Worm (Caenorhabditis elegans) whole organism, young adult: Measurements from ENCODE around the gene gcy-1.

Experiments used
- B0035.1 ChIP-seq: sonication (generic microtip); optimal IDR thresholded peaks from 2 replicates; lab custom pipeline; 2016; ENCODE audit warnings: missing genetic modification characterization, mild to moderate bottlenecking, missing compliant biosample characterization, missing genotype, missing genetic modification reagents
- B0261.1 ChIP-seq: sonication (generic microtip); optimal IDR thresholded peaks from 2 replicates; lab custom pipeline; 2016; ENCODE audit warnings: mild to moderate bottlenecking, missing genetic modification characterization, moderate library complexity, missing compliant biosample characterization
- D2030.7 ChIP-seq: fragments of 200-800 bp; sonication (Bioruptor generic); IDR thresholded peaks from 2 replicates; pipeline ENCODE4 v1.3.6; 2022; ENCODE audit warnings: missing genetic modification reagents, missing genetic modification characterization, missing compliant biosample characterization
- F33H1.4 ChIP-seq: fragments of 200-800 bp; sonication (Bioruptor generic); IDR thresholded peaks from 2 replicates; pipeline ENCODE4 v1.3.6; 2022; ENCODE audit warnings: missing genetic modification reagents, missing genetic modification characterization, missing compliant biosample characterization
- F39B2.1 ChIP-seq: fragments of 200-800 bp; sonication (Bioruptor generic); IDR thresholded peaks from 2 replicates; pipeline ENCODE4 v1.3.6; 2022; ENCODE audit warnings: missing genetic modification reagents, missing genetic modification characterization, missing compliant biosample characterization
- F52B5.7 ChIP-seq: sonication (generic microtip); optimal IDR thresholded peaks from 2 replicates; lab custom pipeline; 2016; ENCODE audit warnings: mild to moderate bottlenecking, missing genetic modification characterization, missing compliant biosample characterization
- F55B11.4 ChIP-seq: sonication (generic microtip); optimal IDR thresholded peaks from 2 replicates; lab custom pipeline; 2016; ENCODE audit warnings: missing compliant biosample characterization, missing genetic modification characterization, borderline replicate concordance; ENCODE audit not compliant: insufficient read depth
- F57A8.1 ChIP-seq: fragments of 200-800 bp; sonication (Bioruptor generic); optimal IDR thresholded peaks from 2 replicates; lab custom pipeline; 2018; ENCODE audit warnings: mild to moderate bottlenecking, missing genetic modification characterization, moderate library complexity, missing compliant biosample characterization
- K12H6.12 ChIP-seq: fragments of 200-800 bp; sonication (Bioruptor generic); optimal IDR thresholded peaks from 2 replicates; lab custom pipeline; 2018; ENCODE audit warnings: mild to moderate bottlenecking, missing genetic modification characterization, missing compliant biosample characterization
- T07F8.4 ChIP-seq: sonication (generic microtip); optimal IDR thresholded peaks from 2 replicates; lab custom pipeline; 2016; ENCODE audit warnings: mild to moderate bottlenecking, missing genetic modification characterization, moderate library complexity, missing compliant biosample characterization
- T26A5.8 ChIP-seq: sonication (generic microtip); optimal IDR thresholded peaks from 2 replicates; lab custom pipeline; 2016; ENCODE audit warnings: missing genetic modification characterization, missing compliant biosample characterization
- Y53G8AR.9 ChIP-seq: fragments of 200-800 bp; sonication (Bioruptor generic); conservative IDR thresholded peaks from 2 replicates; pipeline ENCODE4 v1.3.6; 2022; ENCODE audit warnings: missing genetic modification reagents, missing genetic modification characterization, missing compliant biosample characterization
- Y56A3A.18 ChIP-seq: fragments of 200-800 bp; sonication (Bioruptor generic); IDR thresholded peaks from 2 replicates; pipeline ENCODE4 v1.3.6; 2022; ENCODE audit warnings: missing genetic modification reagents, missing genetic modification characterization, missing compliant biosample characterization
- Y95B8A.8 ChIP-seq: fragments of 200-800 bp; sonication (Bioruptor generic); IDR thresholded peaks from 2 replicates; pipeline ENCODE4 v1.3.6; 2022; ENCODE audit warnings: missing genetic modification reagents, missing genetic modification characterization, missing compliant biosample characterization
- akir-1 ChIP-seq: fragments of 200-800 bp; sonication (Bioruptor generic); optimal IDR thresholded peaks from 2 replicates; lab custom pipeline; 2018; ENCODE audit warnings: mild to moderate bottlenecking, missing genetic modification characterization, moderate library complexity, missing compliant biosample characterization
- ama-1 ChIP-seq, 3 experiments: fragments of 150-350 bp in 1 of 3; sonication (generic microtip) in 2 of 3; optimal IDR thresholded peaks; 2 replicates each; lab custom pipeline; 2014 to 2018; ENCODE audit warnings: missing biosample characterization in 2 of 3, missing genetic modification characterization in 2 of 3, missing genetic modification reagents in 2 of 3
- aptf-3 ChIP-seq: fragments of 200-800 bp; sonication (Bioruptor generic); IDR thresholded peaks from 2 replicates; pipeline ENCODE4 v1.3.6; 2022; ENCODE audit warnings: missing genetic modification characterization, missing compliant biosample characterization
- atf-7 ChIP-seq: sonication (generic microtip); optimal IDR thresholded peaks from 2 replicates; lab custom pipeline; 2017; ENCODE audit warnings: mild to moderate bottlenecking, missing genetic modification characterization, missing compliant biosample characterization
- ccch-3 ChIP-seq: fragments of 200-800 bp; sonication (Bioruptor generic); optimal IDR thresholded peaks from 2 replicates; lab custom pipeline; 2018; ENCODE audit warnings: mild to moderate bottlenecking, missing genetic modification characterization, missing compliant biosample characterization
- ceh-100 ChIP-seq: fragments of 200-800 bp; sonication (Bioruptor generic); IDR thresholded peaks from 2 replicates; pipeline ENCODE4 v1.3.6; 2022; ENCODE audit warnings: missing genetic modification reagents, missing genetic modification characterization, missing compliant biosample characterization
- ceh-91 ChIP-seq: fragments of 200-800 bp; sonication (Bioruptor generic); IDR thresholded peaks from 2 replicates; pipeline ENCODE4 v1.3.6; 2022; ENCODE audit warnings: missing genetic modification reagents, missing genetic modification characterization, missing compliant biosample characterization
- egl-18 ChIP-seq: fragments of 200-800 bp; sonication (Bioruptor generic); IDR thresholded peaks from 2 replicates; pipeline ENCODE4 v1.3.6; 2022; ENCODE audit warnings: missing genetic modification reagents, missing genetic modification characterization, missing compliant biosample characterization
- egrh-3 ChIP-seq: fragments of 200-800 bp; sonication (Bioruptor generic); IDR thresholded peaks from 2 replicates; pipeline ENCODE4 v1.3.6; 2022; ENCODE audit warnings: missing genetic modification reagents, missing genetic modification characterization, missing compliant biosample characterization
- ets-4 ChIP-seq: fragments of 200-800 bp; sonication (Bioruptor generic); optimal IDR thresholded peaks from 2 replicates; lab custom pipeline; 2018; ENCODE audit warnings: mild to moderate bottlenecking, missing genetic modification characterization, missing compliant biosample characterization
- gei-17 ChIP-seq: fragments of 200-800 bp; sonication (Bioruptor generic); optimal IDR thresholded peaks from 2 replicates; lab custom pipeline; 2018; ENCODE audit warnings: mild to moderate bottlenecking, missing genetic modification characterization, missing compliant biosample characterization
- him-1 ChIP-seq: sonication (generic microtip); optimal IDR thresholded peaks from 2 replicates; lab custom pipeline; 2016; ENCODE audit warnings: missing genotype, missing genetic modification reagents, missing genetic modification characterization, missing compliant biosample characterization
- hlh-12 ChIP-seq: sonication (generic microtip); optimal IDR thresholded peaks from 2 replicates; lab custom pipeline; 2016; ENCODE audit warnings: missing genetic modification characterization, missing compliant biosample characterization
- hlh-26 ChIP-seq: fragments of 200-800 bp; sonication (Bioruptor generic); conservative IDR thresholded peaks from 2 replicates; pipeline ENCODE4 v1.3.6; 2022; ENCODE audit warnings: missing genetic modification reagents, missing genetic modification characterization, missing compliant biosample characterization
- lag-1 ChIP-seq: fragments of 200-800 bp; sonication (Bioruptor generic); IDR thresholded peaks from 2 replicates; pipeline ENCODE4 v1.3.6; 2022; ENCODE audit warnings: missing genetic modification reagents, missing genetic modification characterization, missing compliant biosample characterization
- let-526 ChIP-seq: fragments of 200-800 bp; sonication (Bioruptor generic); IDR thresholded peaks from 2 replicates; pipeline ENCODE4 v1.3.6; 2022; ENCODE audit warnings: missing genetic modification reagents, missing genetic modification characterization, missing compliant biosample characterization
- lir-1 ChIP-seq: fragments of 200-800 bp; sonication (Bioruptor generic); conservative IDR thresholded peaks from 2 replicates; pipeline ENCODE4 v1.3.6; 2022; ENCODE audit warnings: missing genetic modification reagents, missing genetic modification characterization, missing compliant biosample characterization
- lsl-1 ChIP-seq: fragments of 200-800 bp; sonication (Bioruptor generic); optimal IDR thresholded peaks from 2 replicates; lab custom pipeline; 2018; ENCODE audit warnings: mild to moderate bottlenecking, missing genetic modification characterization, moderate library complexity, missing compliant biosample characterization
- madf-10 ChIP-seq: sonication (generic microtip); optimal IDR thresholded peaks from 2 replicates; lab custom pipeline; 2016; ENCODE audit warnings: mild to moderate bottlenecking, missing genetic modification characterization, missing compliant biosample characterization
- madf-3 ChIP-seq: fragments of 200-800 bp; sonication (Bioruptor generic); IDR thresholded peaks from 2 replicates; pipeline ENCODE4 v1.3.6; 2022; ENCODE audit warnings: missing genetic modification reagents, missing genetic modification characterization, missing compliant biosample characterization
- madf-6 ChIP-seq: fragments of 200-800 bp; sonication (Bioruptor generic); IDR thresholded peaks from 2 replicates; pipeline ENCODE4 v1.3.6; 2022; ENCODE audit warnings: missing genetic modification reagents, missing genetic modification characterization, missing compliant biosample characterization
- madf-8 ChIP-seq: fragments of 200-800 bp; sonication (Bioruptor generic); conservative IDR thresholded peaks from 2 replicates; pipeline ENCODE4 v1.3.6; 2022; ENCODE audit warnings: missing genetic modification reagents, missing genetic modification characterization, missing compliant biosample characterization
- mel-28 ChIP-seq: sonication (generic microtip); optimal IDR thresholded peaks from 2 replicates; lab custom pipeline; 2016; ENCODE audit warnings: borderline replicate concordance, mild to moderate bottlenecking, missing genetic modification characterization, missing compliant biosample characterization
- nfya-1 ChIP-seq: sonication (generic microtip); optimal IDR thresholded peaks from 2 replicates; lab custom pipeline; 2017; ENCODE audit warnings: antibody characterized with exemption, missing compliant biosample characterization, missing genetic modification characterization, borderline replicate concordance; ENCODE audit not compliant: insufficient read depth
- nfya-2 ChIP-seq: fragments of 200-800 bp; sonication (Bioruptor generic); IDR thresholded peaks from 2 replicates; pipeline ENCODE4 v1.3.6; 2022; ENCODE audit warnings: missing genetic modification reagents, missing genetic modification characterization, missing compliant biosample characterization
- nfyb-1 ChIP-seq: fragments of 200-800 bp; sonication (Bioruptor generic); IDR thresholded peaks from 2 replicates; pipeline ENCODE4 v1.3.6; 2022; ENCODE audit warnings: missing genetic modification reagents, missing genetic modification characterization, missing compliant biosample characterization
- rcor-1 ChIP-seq: fragments of 200-800 bp; sonication (Bioruptor generic); IDR thresholded peaks from 2 replicates; pipeline ENCODE4 v1.3.6; 2022; ENCODE audit warnings: missing genetic modification reagents, missing genetic modification characterization, missing compliant biosample characterization
- sdz-38 ChIP-seq: sonication (generic microtip); optimal IDR thresholded peaks from 2 replicates; lab custom pipeline; 2016; ENCODE audit warnings: missing genotype, missing genetic modification characterization, missing compliant biosample characterization
- sea-2 ChIP-seq: fragments of 200-800 bp; sonication (Bioruptor generic); IDR thresholded peaks from 2 replicates; pipeline ENCODE4 v1.3.6; 2022; ENCODE audit warnings: missing genetic modification characterization, missing compliant biosample characterization
- snpc-1.3 ChIP-seq: sonication (generic microtip); optimal IDR thresholded peaks from 2 replicates; lab custom pipeline; 2017; ENCODE audit warnings: missing genetic modification characterization, mild to moderate bottlenecking, missing compliant biosample characterization, antibody characterized with exemption, moderate library complexity, missing genotype, missing genetic modification reagents; ENCODE audit not compliant: insufficient read depth
- snpc-3.4 ChIP-seq: sonication (generic microtip); optimal IDR thresholded peaks from 2 replicates; lab custom pipeline; 2017; ENCODE audit warnings: missing genetic modification characterization, mild to moderate bottlenecking, missing compliant biosample characterization, antibody characterized with exemption, moderate library complexity, missing genotype, missing genetic modification reagents
- zim-3 ChIP-seq: sonication (generic microtip); optimal IDR thresholded peaks from 2 replicates; lab custom pipeline; 2017; ENCODE audit warnings: mild to moderate bottlenecking, missing genetic modification characterization, moderate library complexity, missing compliant biosample characterization
- ztf-26 ChIP-seq: sonication (generic microtip); optimal IDR thresholded peaks from 2 replicates; lab custom pipeline; 2017; ENCODE audit warnings: missing genetic modification characterization, missing compliant biosample characterization
- ztf-6 ChIP-seq: fragments of 200-800 bp; sonication (Bioruptor generic); IDR thresholded peaks from 2 replicates; pipeline ENCODE4 v1.3.6; 2022; ENCODE audit warnings: missing genetic modification reagents, missing genetic modification characterization, missing compliant biosample characterization

Gene gcy-1

DNA sequence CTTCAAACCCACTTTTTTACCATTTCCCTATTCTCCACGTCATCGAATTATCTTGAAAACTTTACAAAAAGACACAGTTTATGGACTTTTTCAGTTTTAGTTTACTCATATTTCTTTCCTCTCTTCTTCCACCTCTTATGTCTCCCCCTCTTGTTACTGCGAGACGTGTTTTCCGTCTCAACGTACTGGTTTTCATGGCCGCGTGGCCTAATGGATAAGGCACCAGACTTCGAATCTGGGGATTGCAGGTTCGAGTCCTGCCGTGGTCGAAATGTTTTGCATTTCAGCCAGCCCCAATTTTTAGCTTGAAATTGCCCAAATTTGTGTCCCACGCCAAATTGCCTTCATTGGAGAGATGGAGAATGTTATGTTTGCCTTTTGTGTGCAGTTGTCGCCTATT is 49.3 kb upstream of the gcy-1 start (continued):
- TF ChIP-seq rcor-1 (GFP tag; lab: Robert Waterston, UW) = peak; percentile 72
- TF ChIP-seq aptf-3 (GFP tag; lab: Robert Waterston, UW) = no peak
- no peak for TF ChIP-seq ets-4 (GFP tag; lab: Kevin White, UChicago)
- TF ChIP-seq sea-2 = no peak
- 0 out of 2 replicates have a peak, but pooled peaks have one; percentile 32 for TF ChIP-seq madf-8 (GFP tag; lab: Robert Waterston, UW)
- TF ChIP-seq ccch-3 (GFP tag; lab: Kevin White, UChicago) = no peak
- TF ChIP-seq ztf-26 (tag; lab: Kevin White, UChicago) = no peak
- TF ChIP-seq Y53G8AR.9 (GFP tag; lab: Robert Waterston, UW) = peak; percentile 65; the same call in 1 of the 2 replicates
- peak; percentile 53 for TF ChIP-seq madf-10 (tag; lab: Kevin White, UChicago)
- no peak for TF ChIP-seq ama-1 (optimal IDR thresholded peaks at IDR 0.05; lab: Kevin White, UChicago)
- peak in 1 of 2 experiments; percentile 85 for TF ChIP-seq ama-1 (GFP tag; optimal IDR thresholded peaks at IDR 0.05; lab: Kevin White, UChicago)
- peak; percentile 67 for TF ChIP-seq D2030.7 (GFP tag; lab: Robert Waterston, UW)
- peak; percentile 46; the same call in 1 of the 2 replicates for TF ChIP-seq F33H1.4 (GFP tag; lab: Robert Waterston, UW)
- peak; percentile 16; the same call in 1 of the 2 replicates for TF ChIP-seq ztf-6
- peak; percentile 87 for TF ChIP-seq nfyb-1 (GFP tag; lab: Robert Waterston, UW)
- TF ChIP-seq ceh-91 (GFP tag; lab: Robert Waterston, UW) = no peak
- TF ChIP-seq lag-1 (GFP tag; lab: Robert Waterston, UW) = no peak
- TF ChIP-seq ceh-100 = peak; percentile 68
- no peak for TF ChIP-seq nfya-1 (tag; lab: Kevin White, UChicago)
- TF ChIP-seq B0261.1 = peak; percentile 93
- no peak for TF ChIP-seq gei-17
- TF ChIP-seq lir-1 (GFP tag; lab: Robert Waterston, UW) = no peak
- peak; percentile 29; the same call in 1 of the 2 replicates for TF ChIP-seq egrh-3 (GFP tag; lab: Robert Waterston, UW)
- TF ChIP-seq F57A8.1 (GFP tag; lab: Kevin White, UChicago) = peak; percentile 90
- TF ChIP-seq egl-18 = no peak
- TF ChIP-seq Y95B8A.8 (GFP tag; lab: Robert Waterston, UW) = no peak; the same call in 1 of the 2 replicates
- no peak for TF ChIP-seq sdz-38 (tag; lab: Kevin White, UChicago)
- peak; percentile 62 for TF ChIP-seq T26A5.8
- peak; percentile 53 for TF ChIP-seq T07F8.4 (tag; lab: Kevin White, UChicago)
- peak; percentile 88 for TF ChIP-seq snpc-3.4
- TF ChIP-seq F39B2.1 (GFP tag; lab: Robert Waterston, UW) = no peak
- no peak for TF ChIP-seq hlh-12 (tag; lab: Kevin White, UChicago)
- peak; percentile 65 for TF ChIP-seq madf-6
- TF ChIP-seq madf-3 (GFP tag; lab: Robert Waterston, UW) = 0 out of 2 replicates have a peak, but pooled peaks have one; percentile 68
- no peak for TF ChIP-seq akir-1
- TF ChIP-seq F52B5.7 = peak; percentile 83
- TF ChIP-seq him-1 (tag; lab: Kevin White, UChicago) = peak; percentile 98
- TF ChIP-seq let-526 (GFP tag; lab: Robert Waterston, UW) = no peak; the same call in 1 of the 2 replicates
- peak; percentile 53 for TF ChIP-seq lsl-1 (GFP tag; lab: Kevin White, UChicago)
- peak; percentile 52 for TF ChIP-seq K12H6.12 (tag; lab: Kevin White, UChicago)
- no peak for TF ChIP-seq nfya-2 (GFP tag; lab: Robert Waterston, UW)
- peak; percentile 87 for TF ChIP-seq zim-3 (tag; lab: Kevin White, UChicago)
- TF ChIP-seq atf-7 (tag; lab: Kevin White, UChicago) = peak; percentile 54
- peak; percentile 77; the same call in 1 of the 2 replicates for TF ChIP-seq Y56A3A.18
- no peak for TF ChIP-seq hlh-26
- peak; percentile 21 for TF ChIP-seq mel-28 (tag; lab: Kevin White, UChicago)
- TF ChIP-seq F55B11.4 = no peak
- TF ChIP-seq B0035.1 (tag; lab: Kevin White, UChicago) = peak; percentile 32
- peak; percentile 55 for TF ChIP-seq snpc-1.3
